Worm (Caenorhabditis elegans): ENCODE measurements around the gene C17H12.37.
A peak's percentile ranks its signal among the peaks of the same experiment; 100 is the strongest.

C17H12.37 gene

DNA sequence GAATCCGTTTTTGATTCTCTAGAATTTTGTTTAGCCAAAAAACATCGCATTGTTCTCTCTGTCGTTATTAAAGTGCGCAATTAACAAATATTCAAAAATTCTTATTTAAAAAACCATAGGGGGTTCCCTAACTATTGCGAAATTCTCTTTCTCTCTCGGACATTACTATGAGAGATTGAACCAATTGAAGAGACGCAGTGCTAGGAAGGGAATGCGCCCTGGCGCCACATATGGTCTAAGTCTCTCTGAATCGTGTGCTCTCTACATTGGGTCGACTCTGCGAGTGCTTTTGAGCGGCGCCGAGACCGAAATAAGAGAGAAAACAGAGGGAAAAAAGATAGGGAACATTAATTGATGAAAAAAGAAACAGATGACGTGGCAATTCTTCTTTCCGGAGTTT, 19.0 kb upstream of the C17H12.37 start (continued):
- TF ChIP-seq nhr-42 (GFP tag; IDR thresholded peaks at IDR 0.05) = no peak
- TF ChIP-seq cey-2 (tag; optimal IDR thresholded peaks at IDR 0.05; ENCODE audit: borderline replicate concordance, insufficient read depth) = no peak
- no peak for TF ChIP-seq F26F4.8 (GFP tag; conservative IDR thresholded peaks at IDR 0.05)
- no peak for TF ChIP-seq Y5F2A.4 (GFP tag; optimal IDR thresholded peaks at IDR 0.05)
- TF ChIP-seq egl-27 (tag; optimal IDR thresholded peaks at IDR 0.05) = no peak
- no peak for TF ChIP-seq ZK546.5 (tag; optimal IDR thresholded peaks at IDR 0.05)
- peak; percentile 84 for TF ChIP-seq dve-1 (tag; optimal IDR thresholded peaks at IDR 0.05; ENCODE audit: insufficient read depth)
- peak; percentile 59 for TF ChIP-seq T26A8.4 (GFP tag; IDR thresholded peaks at IDR 0.05)
- no peak for TF ChIP-seq ceh-28 (tag; optimal IDR thresholded peaks at IDR 0.05)
- peak; percentile 5 for TF ChIP-seq pqm-1 (tag; optimal IDR thresholded peaks at IDR 0.05)
- no peak for TF ChIP-seq dmd-8 (GFP tag; IDR thresholded peaks at IDR 0.05)
- no peak for TF ChIP-seq zip-11 (GFP tag; IDR thresholded peaks at IDR 0.05)
- TF ChIP-seq daf-12 (tag; optimal IDR thresholded peaks at IDR 0.05) = no peak
- peak; percentile 12 for TF ChIP-seq ztf-7 (tag; optimal IDR thresholded peaks at IDR 0.05)
- no peak for TF ChIP-seq ZK337.2 (GFP tag; IDR thresholded peaks at IDR 0.05)
- no peak for TF ChIP-seq snpc-1.2 (GFP tag; IDR thresholded peaks at IDR 0.05)
- no peak for TF ChIP-seq spr-1 (tag; optimal IDR thresholded peaks at IDR 0.05)
- no peak for TF ChIP-seq snpc-4 (tag; optimal IDR thresholded peaks at IDR 0.05)
- TF ChIP-seq set-16 (GFP tag; IDR thresholded peaks at IDR 0.05) = peak; percentile 48
- TF ChIP-seq D1046.2 (GFP tag; IDR thresholded peaks at IDR 0.05) = no peak
- TF ChIP-seq zip-2 (tag; optimal IDR thresholded peaks at IDR 0.05) = no peak
- TF ChIP-seq ztf-11 (tag; optimal IDR thresholded peaks at IDR 0.05) = no peak
- TF ChIP-seq vab-7 (GFP tag; IDR thresholded peaks at IDR 0.05) = no peak
- TF ChIP-seq nhr-6 (tag; optimal IDR thresholded peaks at IDR 0.05) = peak; percentile 13
- no peak for TF ChIP-seq duxl-1 (tag; optimal IDR thresholded peaks at IDR 0.05; ENCODE audit: poor library complexity)
- no peak for TF ChIP-seq ceh-82 (tag; optimal IDR thresholded peaks at IDR 0.05)
- no peak for TF ChIP-seq saeg-2 (GFP tag; IDR thresholded peaks at IDR 0.05)
- no peak for TF ChIP-seq F10B5.3 (tag; optimal IDR thresholded peaks at IDR 0.05)
- TF ChIP-seq F49E8.2 (tag; optimal IDR thresholded peaks at IDR 0.05; ENCODE audit: borderline replicate concordance) = no peak
- no peak for TF ChIP-seq mdt-29 (GFP tag; IDR thresholded peaks at IDR 0.05)
- TF ChIP-seq dmd-9 (GFP tag; IDR thresholded peaks at IDR 0.05) = no peak
- no peak for TF ChIP-seq daf-8 (GFP tag; IDR thresholded peaks at IDR 0.05)
- no peak for TF ChIP-seq daf-19 (GFP tag; conservative IDR thresholded peaks at IDR 0.05)
- peak; percentile 90 for TF ChIP-seq hlh-11 (tag; optimal IDR thresholded peaks at IDR 0.05)
- no peak for TF ChIP-seq nhr-77 (tag; optimal IDR thresholded peaks at IDR 0.05)
- no peak for TF ChIP-seq lin-29 (GFP tag; IDR thresholded peaks at IDR 0.05)
- no peak for TF ChIP-seq nhr-11 (tag; optimal IDR thresholded peaks at IDR 0.05)
- peak; percentile 54; the same call in 1 of the 2 replicates for TF ChIP-seq ceh-20 (GFP tag; IDR thresholded peaks at IDR 0.05)
- no peak for TF ChIP-seq nhr-237 (tag; optimal IDR thresholded peaks at IDR 0.05)
- TF ChIP-seq attf-4 (tag; optimal IDR thresholded peaks at IDR 0.05) = no peak
- TF ChIP-seq fkh-10 (GFP tag; optimal IDR thresholded peaks at IDR 0.05) = no peak
- peak; percentile 49 for TF ChIP-seq nhr-48 (tag; optimal IDR thresholded peaks at IDR 0.05)
- TF ChIP-seq lim-7 (GFP tag; IDR thresholded peaks at IDR 0.05) = no peak
- TF ChIP-seq dmd-6 (GFP tag; IDR thresholded peaks at IDR 0.05) = peak; percentile 68
- no peak for TF ChIP-seq mxl-2 (GFP tag; conservative IDR thresholded peaks at IDR 0.05)
- TF ChIP-seq T20F7.1 (GFP tag; optimal IDR thresholded peaks at IDR 0.05) = peak; percentile 40
- TF ChIP-seq unc-62 (GFP tag; optimal IDR thresholded peaks at IDR 0.05 in 1 of 2) = no peak
- TF ChIP-seq unc-62 (tag; optimal IDR thresholded peaks at IDR 0.05) = no peak
- TF ChIP-seq zag-1 (tag; optimal IDR thresholded peaks at IDR 0.05) = no peak
- TF ChIP-seq tag-97 (GFP tag; IDR thresholded peaks at IDR 0.05) = no peak
- peak; percentile 38 for TF ChIP-seq F37D6.2 (tag; optimal IDR thresholded peaks at IDR 0.05)
- TF ChIP-seq skn-1 (tag; optimal IDR thresholded peaks at IDR 0.05) = no peak
- peak; percentile 84 for TF ChIP-seq hmg-1.1 (GFP tag; IDR thresholded peaks at IDR 0.05)
- no peak for TF ChIP-seq zfp-3 (GFP tag; conservative IDR thresholded peaks at IDR 0.05)
